Fruit fly (Drosophila melanogaster) whole organism, larva: Measurements from ENCODE around the gene CG7653.

ENCODE experiments used
- noc ChIP-seq: fragments of 200-800 bp; sonication (Bioruptor generic); optimal IDR thresholded peaks from 3 replicates; lab custom pipeline; 2019; ENCODE audit warnings: missing biosample characterization, mild to moderate bottlenecking, missing genetic modification characterization, moderate library complexity

Gene CG7653

dm6 chr2L:15880056-15880455 is at the start of gene CG7653:
Gene CG7653 (minus strand): TSS chr2L:15880156.
- TF ChIP-seq noc (tag; lab: Kevin White, UChicago) = no peak

dm6 chr2L:15923095-15923494 is 43.1 kb upstream of the CG7653 start, which contains the start of gene CG4793:
Gene CG4793 (plus strand): TSS chr2L:15923395.
- TF ChIP-seq noc (tag; lab: Kevin White, UChicago) = no peak

DNA sequence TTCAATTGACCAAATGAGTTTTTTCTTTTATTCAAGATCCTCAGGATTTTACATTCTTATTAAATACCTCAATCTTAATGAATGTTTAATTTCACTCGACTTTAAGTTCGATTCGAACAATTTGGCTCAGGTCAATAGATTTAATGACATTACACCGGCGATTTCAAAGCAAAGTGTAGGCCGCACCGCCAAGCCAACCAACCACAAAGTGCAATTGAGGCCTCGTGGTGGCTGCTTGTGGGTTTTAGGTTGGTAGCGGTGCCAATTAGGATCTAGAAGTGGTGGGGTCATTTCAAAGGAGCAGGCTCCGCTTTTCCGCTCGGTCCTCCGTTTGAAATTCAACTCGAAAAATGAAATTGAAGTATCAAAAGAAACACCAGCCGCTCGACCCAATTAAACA is 36.6 kb upstream of the CG7653 start, which contains the start of gene CG13244:
CG13244 (plus strand) TSS at position 301 of the 400 bp plus-strand sequence.
- no peak for TF ChIP-seq noc (tag; lab: Kevin White, UChicago)

DNA sequence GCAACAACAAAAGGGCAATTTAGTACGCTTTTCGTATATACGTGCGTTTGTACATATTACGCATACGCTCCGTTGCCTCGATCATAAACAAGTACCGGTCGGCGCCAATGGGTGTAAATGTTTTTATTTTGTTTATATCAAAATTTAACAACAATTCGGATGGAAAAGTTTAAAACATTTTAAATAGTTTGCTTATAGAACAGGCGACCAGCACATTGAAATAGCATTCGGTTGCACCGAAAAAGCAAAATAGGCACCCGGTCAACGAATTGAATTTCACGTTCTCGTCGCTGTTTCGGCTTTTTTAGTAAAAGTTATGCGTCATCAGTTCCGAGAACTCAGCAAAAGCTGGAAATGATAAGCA is 33.7 kb upstream of the CG7653 start:
- peak; percentile 45 for TF ChIP-seq noc (tag; lab: Kevin White, UChicago)

DNA sequence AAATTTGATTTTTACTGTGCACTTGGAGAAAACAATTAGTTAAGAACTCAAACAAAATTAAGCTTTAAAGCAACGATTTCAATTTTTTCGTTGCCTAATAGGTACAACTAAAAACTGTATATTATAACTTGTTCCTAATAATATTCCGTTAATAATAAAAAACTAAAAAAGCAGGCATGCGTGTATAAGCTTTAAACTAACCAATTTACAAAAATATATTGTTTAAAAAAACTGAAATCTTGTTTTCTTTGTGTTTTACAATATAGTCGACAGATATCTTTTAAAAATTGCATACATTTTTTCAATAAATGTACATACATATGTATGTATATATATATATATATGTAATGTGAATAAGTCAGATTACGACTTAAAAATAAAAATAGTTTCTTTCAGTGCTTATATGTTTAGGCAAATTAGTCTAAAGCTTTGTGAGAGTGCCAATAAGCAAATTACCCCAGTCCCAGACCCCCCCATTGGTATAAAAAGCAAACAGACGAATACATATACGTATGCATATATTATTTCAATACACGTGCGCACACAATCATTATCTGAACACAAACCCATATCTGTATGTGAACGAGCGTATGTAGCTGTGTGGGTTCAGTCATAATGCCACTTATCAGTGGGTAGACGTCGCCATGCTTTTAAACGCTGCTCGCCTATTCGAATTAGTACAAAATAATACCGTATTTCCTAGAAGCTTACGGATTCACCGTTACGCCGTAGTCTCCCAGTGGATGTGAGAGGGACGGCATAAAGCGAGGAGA is 33.1 kb upstream of the CG7653 start:
- TF ChIP-seq noc (tag; lab: Kevin White, UChicago) = peak; percentile 16

- peak; percentile 97 for TF ChIP-seq noc (tag; lab: Kevin White, UChicago)
These were observed 32.3 kb upstream of the CG7653 start for dm6 chr2L:15912008-15912900.

dm6 chr2L:15911591-15912007 is 31.6 kb upstream of the CG7653 start:
- TF ChIP-seq noc (tag; lab: Kevin White, UChicago) = no peak

- TF ChIP-seq noc (tag; lab: Kevin White, UChicago) = peak; percentile 87
These were observed 31.1 kb upstream of the CG7653 start for dm6 chr2L:15910937-15911590.

- peak; percentile 1 for TF ChIP-seq noc (tag; lab: Kevin White, UChicago)
These were observed 29.9 kb upstream of the CG7653 start for dm6 chr2L:15909826-15910225.

dm6 chr2L:15909277-15909674 is 29.3 kb upstream of the CG7653 start:
- no peak for TF ChIP-seq noc (tag; lab: Kevin White, UChicago)

dm6 chr2L:15908496-15909276 is 28.7 kb upstream of the CG7653 start:
- TF ChIP-seq noc (tag; lab: Kevin White, UChicago) = peak; percentile 65

- TF ChIP-seq noc (tag; lab: Kevin White, UChicago) = no peak
These were observed 28.1 kb upstream of the CG7653 start for dm6 chr2L:15908086-15908485.

DNA sequence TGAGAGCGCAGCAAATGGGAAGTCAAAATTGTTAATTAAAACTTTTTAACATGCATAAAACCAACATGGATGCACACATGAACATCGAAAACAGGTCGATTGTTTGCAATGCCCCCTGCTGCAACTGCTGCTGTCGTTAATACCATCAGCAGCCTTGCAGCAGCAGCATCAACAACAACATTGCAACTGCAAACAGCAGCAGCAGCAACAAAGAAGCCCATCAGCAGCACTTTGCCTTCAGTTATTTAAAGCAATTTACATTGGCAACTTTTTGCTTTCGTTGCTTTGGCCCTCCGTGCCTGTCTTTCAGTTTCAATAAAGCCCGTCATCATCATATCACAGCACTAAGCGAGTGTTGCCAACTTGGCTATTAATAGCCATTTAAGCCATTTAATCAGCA is 27.4 kb upstream of the CG7653 start:
- no peak for TF ChIP-seq noc (tag; lab: Kevin White, UChicago)

- no peak for TF ChIP-seq noc (tag; lab: Kevin White, UChicago)
These were observed 23.8 kb upstream of the CG7653 start for dm6 chr2L:15903725-15904124.

- TF ChIP-seq noc (tag; lab: Kevin White, UChicago) = no peak
These were observed 22.4 kb upstream of the CG7653 start, which contains the start of gene CG31821 for dm6 chr2L:15902310-15902709. Gene CG31821 (minus strand): TSS chr2L:15902410.
